Fruit fly (Drosophila melanogaster) whole organism, wandering third instar larva: ENCODE results near the gene Kr-h1.

ENCODE experiments used
- CG32264 ChIP-seq: fragments of 200-800 bp; sonication (Bioruptor generic); optimal IDR thresholded peaks from 2 replicates; lab custom pipeline; 2016; ENCODE audit warnings: missing biosample characterization, missing genetic modification characterization
- CG9705 ChIP-seq: fragments of 200-800 bp; sonication (Bioruptor generic); optimal IDR thresholded peaks from 2 replicates; lab custom pipeline; 2018; ENCODE audit warnings: missing biosample characterization, mild to moderate bottlenecking, missing genetic modification characterization
- CrebA ChIP-seq: fragments of 200-800 bp; sonication (Bioruptor generic); optimal IDR thresholded peaks from 2 replicates; lab custom pipeline; 2016; ENCODE audit warnings: missing biosample characterization, mild to moderate bottlenecking, missing genetic modification characterization, borderline replicate concordance
- Hr78 ChIP-seq: fragments of >200 bp; optimal IDR thresholded peaks from 2 replicates; lab custom pipeline; 2017; ENCODE audit warnings: missing biosample characterization, missing genetic modification characterization
- OdsH ChIP-seq: fragments of 200-800 bp; sonication (Bioruptor generic); optimal IDR thresholded peaks from 2 replicates; lab custom pipeline; 2016; ENCODE audit warnings: missing biosample characterization, mild to moderate bottlenecking, missing genetic modification characterization
- Rel ChIP-seq, 2 experiments: fragments of 200-800 bp; sonication (Bioruptor generic) in 1 of 2; optimal IDR thresholded peaks; 2 replicates in 1 of 2; 3 replicates in 1 of 2; lab custom pipeline; 2016 to 2019; ENCODE audit warnings: mild to moderate bottlenecking in 2 of 2, missing biosample characterization in 2 of 2, missing genetic modification characterization in 2 of 2, moderate library complexity in 1 of 2
- br ChIP-seq: fragments of 200-800 bp; sonication (Bioruptor generic); optimal IDR thresholded peaks from 2 replicates; lab custom pipeline; 2016; ENCODE audit warnings: missing biosample characterization, missing genetic modification characterization
- brk ChIP-seq: fragments of 200-800 bp; sonication (Bioruptor generic); optimal IDR thresholded peaks from 2 replicates; lab custom pipeline; 2016; ENCODE audit warnings: missing biosample characterization, mild to moderate bottlenecking, missing genetic modification characterization
- dl ChIP-seq, 2 experiments: fragments of 175-275, 200-275 bp in 1 of 2; fragments of 200-275 bp in 1 of 2; sonication (Bioruptor generic); optimal IDR thresholded peaks; lab custom pipeline; 2018; ENCODE audit warnings: mild to moderate bottlenecking in 2 of 2, missing biosample characterization in 2 of 2, missing genetic modification characterization in 2 of 2, moderate library complexity in 2 of 2; ENCODE audit not compliant: partially characterized antibody in 2 of 2, insufficient read depth in 1 of 2
- dmrt93B ChIP-seq: fragments of 200-800 bp; sonication (Bioruptor generic); optimal IDR thresholded peaks from 2 replicates; lab custom pipeline; 2018; ENCODE audit warnings: missing biosample characterization, mild to moderate bottlenecking, missing genetic modification characterization
- lola ChIP-seq: fragments of >200 bp; optimal IDR thresholded peaks from 2 replicates; lab custom pipeline; 2017; ENCODE audit warnings: missing biosample characterization, missing genetic modification characterization
- usp ChIP-seq: fragments of >200 bp; optimal IDR thresholded peaks from 2 replicates; lab custom pipeline; 2017; ENCODE audit warnings: missing biosample characterization, missing genetic modification characterization

DNA sequence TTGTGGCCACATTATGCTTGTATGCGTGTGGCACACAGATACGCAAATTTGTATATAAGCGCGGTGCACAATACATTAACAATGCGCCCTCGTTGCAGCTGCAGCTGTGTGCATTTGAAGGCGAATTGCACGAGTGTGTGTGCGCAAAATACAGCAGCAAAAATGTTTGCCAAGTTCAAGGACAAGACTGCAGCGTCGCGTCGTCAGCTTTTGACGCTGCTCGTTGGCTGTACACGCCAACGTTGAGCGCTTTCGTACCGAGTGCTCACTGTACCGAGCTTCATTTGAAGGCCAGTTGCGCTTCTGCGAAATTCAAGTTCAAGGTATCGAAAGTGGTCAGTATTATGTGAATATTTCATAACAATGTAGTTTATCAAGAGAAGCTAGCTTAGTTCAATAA, 4.4 kb downstream of the Kr-h1 start:
- no peak for TF ChIP-seq CrebA (GFP tag; lab: Kevin White, UChicago)
- no peak for TF ChIP-seq CG32264 (GFP tag; lab: Kevin White, UChicago)
- no peak for TF ChIP-seq brk
- no peak for TF ChIP-seq lola (GFP tag; lab: Kevin White, UChicago)
- TF ChIP-seq Hr78 (GFP tag; lab: Kevin White, UChicago) = no peak
- TF ChIP-seq OdsH (GFP tag; lab: Kevin White, UChicago) = peak; percentile 13
- no peak for TF ChIP-seq Rel (GFP tag; optimal IDR thresholded peaks at IDR 0.05; lab: Kevin White, UChicago)
- TF ChIP-seq Rel (tag; optimal IDR thresholded peaks at IDR 0.05; lab: Kevin White, UChicago) = peak; percentile 2
- TF ChIP-seq dmrt93B (GFP tag; lab: Kevin White, UChicago) = no peak
- TF ChIP-seq usp = no peak
- TF ChIP-seq br (GFP tag; lab: Kevin White, UChicago) = no peak
- no peak for TF ChIP-seq dl (GFP tag; optimal IDR thresholded peaks at IDR 0.05; lab: Kevin White, UChicago; ENCODE audit: insufficient read depth in 1 of 2, partially characterized antibody in 2 of 2)
- no peak for TF ChIP-seq CG9705
